Worm (Caenorhabditis elegans): ENCODE data around the gene ufl-1.

ufl-1 gene

DNA sequence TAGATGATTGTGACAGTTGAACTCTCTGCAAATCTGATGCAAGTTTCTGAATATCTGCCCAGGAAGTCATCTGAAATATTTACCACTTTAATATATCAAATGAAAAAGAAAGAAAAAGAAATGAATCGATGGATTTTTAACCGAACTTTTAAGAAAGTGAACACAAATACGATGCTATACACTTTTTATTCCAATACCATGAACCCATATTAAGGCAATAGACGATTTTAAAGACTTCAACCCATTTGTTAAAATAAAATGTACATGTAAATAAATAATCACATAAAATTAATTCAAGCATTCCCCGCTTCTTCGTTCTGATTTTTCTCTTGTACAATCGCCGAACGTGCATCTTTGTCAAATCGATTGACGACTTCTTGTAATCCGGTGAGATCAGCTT is at the start of gene ufl-1:
TSS of gene ufl-1 (minus strand) at position 70 of the 400 bp plus-strand sequence.
- TF ChIP-seq jun-1 (tag; optimal IDR thresholded peaks at IDR 0.05) (no peak), unc-62 (GFP tag; optimal IDR thresholded peaks at IDR 0.05 in 1 of 2) (peak in 1 of 2 experiments; percentile 86), unc-62 (tag; optimal IDR thresholded peaks at IDR 0.05) (no peak), mxl-3 (GFP tag; optimal IDR thresholded peaks at IDR 0.05) (no peak)

DNA sequence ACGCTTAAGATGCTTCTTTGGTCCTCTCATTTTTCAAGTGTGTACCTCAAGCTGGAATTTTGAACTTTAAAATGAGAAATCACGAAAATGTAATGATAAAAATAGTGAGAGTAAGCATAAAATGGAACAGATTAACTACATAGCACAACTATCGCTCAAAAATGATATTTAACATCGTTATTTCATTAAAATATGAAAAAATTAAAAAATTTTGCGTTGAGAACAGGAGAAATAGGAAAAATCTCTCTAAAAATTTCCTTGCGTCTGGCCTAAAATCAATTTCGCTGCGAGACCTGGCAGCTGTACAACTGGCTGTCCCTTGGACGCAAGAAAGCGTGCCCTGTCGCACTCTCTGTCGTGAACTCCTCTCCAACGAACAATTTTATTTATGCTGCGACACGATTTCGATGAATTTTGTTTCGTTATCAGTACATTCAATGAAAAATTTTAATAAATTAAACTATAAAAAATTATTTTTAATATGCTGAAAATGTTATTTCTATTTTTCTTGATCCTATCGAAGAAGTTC is 48.0 kb upstream of the ufl-1 start, which contains the start of gene rps-4:
TSS of gene rps-4 (minus strand) at position 51 of the 529 bp plus-strand sequence.
- TF ChIP-seq Y48G9A.11 (GFP tag; IDR thresholded peaks at IDR 0.05): 0 out of 2 replicates have a peak, but pooled peaks have one; percentile 46
- TF ChIP-seq lin-29 (GFP tag; IDR thresholded peaks at IDR 0.05): no peak
- peak; percentile 93 for TF ChIP-seq mes-2 (tag; optimal IDR thresholded peaks at IDR 0.05; ENCODE audit: poor library complexity, severe bottlenecking)
- no peak for TF ChIP-seq aly-2 (tag; optimal IDR thresholded peaks at IDR 0.05)
- peak in 1 of 2 experiments; percentile 57 for TF ChIP-seq mdl-1 (tag; optimal IDR thresholded peaks at IDR 0.05)
- TF ChIP-seq ama-1 (optimal IDR thresholded peaks at IDR 0.05): peak; percentile 43
- peak; percentile 74 for TF ChIP-seq lin-15B (tag; optimal IDR thresholded peaks at IDR 0.05)
- TF ChIP-seq skn-1 (tag; optimal IDR thresholded peaks at IDR 0.05): no peak
- no peak for TF ChIP-seq ceh-82 (tag; optimal IDR thresholded peaks at IDR 0.05)
- TF ChIP-seq ctbp-1 (GFP tag; IDR thresholded peaks at IDR 0.05): no peak
- TF ChIP-seq unc-62 (GFP tag; optimal IDR thresholded peaks at IDR 0.05 in 1 of 2): peak in 1 of 2 experiments; percentile 41
- TF ChIP-seq unc-62 (tag; optimal IDR thresholded peaks at IDR 0.05): no peak
- TF ChIP-seq F10B5.3 (tag; optimal IDR thresholded peaks at IDR 0.05): no peak
- TF ChIP-seq F49E8.2 (tag; optimal IDR thresholded peaks at IDR 0.05; ENCODE audit: borderline replicate concordance): no peak
- no peak for TF ChIP-seq Y5F2A.4 (GFP tag; optimal IDR thresholded peaks at IDR 0.05)
- 0 out of 2 replicates have a peak, but pooled peaks have one; percentile 64 for TF ChIP-seq daf-19 (GFP tag; conservative IDR thresholded peaks at IDR 0.05)
- peak in 1 of 2 experiments; percentile 43 for TF ChIP-seq daf-16 (GFP tag; optimal IDR thresholded peaks at IDR 0.05)
- TF ChIP-seq daf-16 (tag; optimal IDR thresholded peaks at IDR 0.05): peak; percentile 92
- TF ChIP-seq fos-1 (tag; optimal IDR thresholded peaks at IDR 0.05): no peak
- no peak for TF ChIP-seq lir-3 (tag; optimal IDR thresholded peaks at IDR 0.05)
- TF ChIP-seq nhr-48 (tag; optimal IDR thresholded peaks at IDR 0.05): peak; percentile 53
- TF ChIP-seq madf-9 (GFP tag; conservative IDR thresholded peaks at IDR 0.05): no peak; the same call in 1 of the 2 replicates
- TF ChIP-seq ces-1 (GFP tag; optimal IDR thresholded peaks at IDR 0.05): no peak
- TF ChIP-seq F44E2.7 (GFP tag; IDR thresholded peaks at IDR 0.05): no peak
- TF ChIP-seq arid-1 (GFP tag; conservative IDR thresholded peaks at IDR 0.05): peak; percentile 58; the same call in 1 of the 2 replicates
- peak; percentile 43 for TF ChIP-seq nhr-25 (tag; optimal IDR thresholded peaks at IDR 0.05; ENCODE audit: borderline replicate concordance, insufficient read depth)
- no peak for TF ChIP-seq gei-8 (GFP tag; optimal IDR thresholded peaks at IDR 0.05)
- TF ChIP-seq hlh-30 (tag; optimal IDR thresholded peaks at IDR 0.05; ENCODE audit: insufficient read depth): no peak
- TF ChIP-seq zip-2 (tag; optimal IDR thresholded peaks at IDR 0.05): no peak
- TF ChIP-seq nhr-10 (tag; optimal IDR thresholded peaks at IDR 0.05): no peak
- peak; percentile 96 for TF ChIP-seq dve-1 (tag; optimal IDR thresholded peaks at IDR 0.05; ENCODE audit: insufficient read depth)
- TF ChIP-seq ceh-28 (tag; optimal IDR thresholded peaks at IDR 0.05): no peak
- TF ChIP-seq dpl-1 (GFP tag; optimal IDR thresholded peaks at IDR 0.05): peak; percentile 87
- TF ChIP-seq pha-4 (GFP tag; IDR thresholded peaks at IDR 0.05): peak; percentile 68
- peak; percentile 62 for TF ChIP-seq pha-4 (tag; optimal IDR thresholded peaks at IDR 0.05)
- TF ChIP-seq lsy-2 (tag; optimal IDR thresholded peaks at IDR 0.05): peak in 1 of 2 experiments; percentile 93
- TF ChIP-seq F37D6.2 (tag; optimal IDR thresholded peaks at IDR 0.05): peak; percentile 59
- no peak for TF ChIP-seq nhr-111 (GFP tag; optimal IDR thresholded peaks at IDR 0.05)
- TF ChIP-seq ceh-44 (GFP tag; IDR thresholded peaks at IDR 0.05): 0 out of 2 replicates have a peak, but pooled peaks have one; percentile 5
- peak; percentile 42 for TF ChIP-seq unc-130 (GFP tag; optimal IDR thresholded peaks at IDR 0.05)
- TF ChIP-seq nhr-42 (GFP tag; IDR thresholded peaks at IDR 0.05): 0 out of 2 replicates have a peak, but pooled peaks have one; percentile 66
- peak; percentile 23 for TF ChIP-seq jun-1 (tag; optimal IDR thresholded peaks at IDR 0.05)
- peak; percentile 75 for TF ChIP-seq rbr-2 (tag; optimal IDR thresholded peaks at IDR 0.05)
- TF ChIP-seq lin-13 (GFP tag; optimal IDR thresholded peaks at IDR 0.05): peak; percentile 65
- TF ChIP-seq ZK546.5 (tag; optimal IDR thresholded peaks at IDR 0.05): no peak
- peak; percentile 77 for TF ChIP-seq T26A8.4 (GFP tag; IDR thresholded peaks at IDR 0.05)
- TF ChIP-seq ztf-11 (tag; optimal IDR thresholded peaks at IDR 0.05): no peak
